Fruit fly (Drosophila melanogaster): ENCODE data around the gene Boh1.

- no peak for TF ChIP-seq cnc (optimal IDR thresholded peaks at IDR 0.05)
- peak; percentile 64 for TF ChIP-seq pad (GFP tag; optimal IDR thresholded peaks at IDR 0.05)
- TF ChIP-seq Crg-1 (GFP tag; optimal IDR thresholded peaks at IDR 0.05) = peak; percentile 68
- peak; percentile 70 for TF ChIP-seq CG12768 (GFP tag; optimal IDR thresholded peaks at IDR 0.05)
- TF ChIP-seq CG7101 (tag; optimal IDR thresholded peaks at IDR 0.05) = peak; percentile 65
- TF ChIP-seq kay (GFP tag; ENCODE audit: borderline replicate concordance) = no peak
- peak; percentile 52 for TF ChIP-seq tj (GFP tag; optimal IDR thresholded peaks at IDR 0.05)
- peak; percentile 68 for TF ChIP-seq CG7045 (GFP tag; optimal IDR thresholded peaks at IDR 0.05)
- TF ChIP-seq CG14711 (tag; optimal IDR thresholded peaks at IDR 0.05) = peak; percentile 44
Observed at dm6 chr3R:27916355-27917019, 2.8 kb downstream of the Boh1 start, which contains the start of the genes CG5003 and mRpS22.
